Fruit fly (Drosophila melanogaster): Measurements from ENCODE around the gene Kah.

Kah gene

DNA sequence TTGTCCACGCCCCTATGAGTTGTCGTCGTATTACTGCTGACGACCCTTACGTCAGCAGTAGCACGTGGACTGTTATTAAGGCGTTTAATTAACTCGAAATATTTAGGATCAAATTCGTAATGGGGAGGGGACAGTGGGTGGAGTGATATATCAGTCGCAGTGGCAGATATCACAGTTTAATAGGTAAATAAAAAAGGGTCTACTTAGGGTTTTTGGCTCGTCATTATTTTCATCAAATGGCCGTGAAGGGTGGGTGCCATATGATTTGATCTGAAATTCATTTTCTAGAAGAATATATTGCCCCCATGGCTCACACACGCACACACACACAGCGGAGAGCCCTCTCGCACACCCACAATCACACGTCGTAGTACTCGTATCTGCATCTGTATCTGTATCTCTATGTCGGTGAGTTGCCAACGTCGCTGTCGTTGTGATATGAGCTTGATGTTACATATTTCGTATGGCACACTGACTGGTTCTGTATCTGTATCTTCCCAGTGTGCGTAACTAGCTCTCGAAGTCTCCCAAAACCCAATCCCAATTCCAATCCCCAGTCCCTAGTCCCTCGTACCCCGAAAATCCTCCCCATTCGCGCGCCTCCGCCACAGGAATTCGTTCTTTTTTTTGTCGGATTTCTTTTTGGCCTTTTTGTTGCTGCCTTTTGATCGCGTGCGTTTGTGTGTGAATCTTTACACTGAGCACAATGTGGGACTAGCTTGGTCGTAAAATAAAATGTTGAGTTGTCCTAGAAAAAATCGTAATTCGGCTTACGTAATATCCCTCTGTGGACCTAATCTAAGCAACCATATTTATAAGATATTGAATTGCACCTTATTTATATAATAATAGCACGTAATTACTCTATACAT lies 37.7 kb upstream of the Kah start:
- TF ChIP-seq CG9705 (GFP tag; optimal IDR thresholded peaks at IDR 0.05): peak; percentile 2
- TF ChIP-seq jim (GFP tag; optimal IDR thresholded peaks at IDR 0.05): peak; percentile 92
- no peak for TF ChIP-seq Dif (GFP tag; optimal IDR thresholded peaks at IDR 0.05; ENCODE audit: partially characterized antibody)
- peak; percentile 71 for TF ChIP-seq Sp1 (GFP tag; optimal IDR thresholded peaks at IDR 0.05)
- no peak for TF ChIP-seq Myc (optimal IDR thresholded peaks at IDR 0.05)
- TF ChIP-seq sv (GFP tag; optimal IDR thresholded peaks at IDR 0.05): peak; percentile 13
- peak; percentile 10 for TF ChIP-seq br (GFP tag; optimal IDR thresholded peaks at IDR 0.05)
- peak; percentile 44 for TF ChIP-seq Rel (GFP tag; optimal IDR thresholded peaks at IDR 0.05)
- peak; percentile 57 for TF ChIP-seq Rel (tag; optimal IDR thresholded peaks at IDR 0.05)
- TF ChIP-seq h (GFP tag; optimal IDR thresholded peaks at IDR 0.05): peak; percentile 31
- peak; percentile 33 for TF ChIP-seq fru (GFP tag; optimal IDR thresholded peaks at IDR 0.05)
- TF ChIP-seq woc (GFP tag; optimal IDR thresholded peaks at IDR 0.05): peak; percentile 23
- TF ChIP-seq HLH106 (tag; optimal IDR thresholded peaks at IDR 0.05): peak; percentile 29
- no peak for TF ChIP-seq psq (GFP tag; optimal IDR thresholded peaks at IDR 0.05)
- TF ChIP-seq GATAd (GFP tag; optimal IDR thresholded peaks at IDR 0.05): no peak
- peak; percentile 16 for TF ChIP-seq CrebA (GFP tag; optimal IDR thresholded peaks at IDR 0.05; ENCODE audit: borderline replicate concordance)
- TF ChIP-seq Dfd (GFP tag; optimal IDR thresholded peaks at IDR 0.05): peak; percentile 36
- TF ChIP-seq Vsx2 (GFP tag; optimal IDR thresholded peaks at IDR 0.05; ENCODE audit: partially characterized antibody): peak; percentile 54
- TF ChIP-seq Jra (GFP tag; optimal IDR thresholded peaks at IDR 0.05): no peak
- TF ChIP-seq pan (optimal IDR thresholded peaks at IDR 0.05): no peak

DNA sequence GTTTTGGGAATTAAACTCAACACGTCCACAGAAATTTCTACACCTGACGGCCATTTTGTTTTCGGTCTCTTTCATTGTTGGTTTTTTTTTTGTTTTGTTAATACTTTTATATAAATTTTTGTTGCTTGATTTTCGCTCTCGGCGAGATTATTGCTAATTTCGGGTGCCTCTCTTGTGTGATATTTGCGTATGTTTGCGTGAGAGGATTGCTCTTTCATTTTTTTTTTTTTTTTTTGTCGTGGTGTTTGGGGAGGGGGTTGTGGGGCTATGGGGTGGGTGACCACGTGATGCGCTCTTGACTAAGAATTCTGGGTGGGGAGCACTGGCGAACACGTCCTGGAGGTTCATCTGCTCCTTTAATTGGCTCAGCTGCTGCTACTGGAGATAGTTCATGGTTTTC lies 36.8 kb upstream of the Kah start:
- TF ChIP-seq Hr78 (GFP tag; optimal IDR thresholded peaks at IDR 0.05) (no peak), foxo (GFP tag; optimal IDR thresholded peaks at IDR 0.05) (no peak), Sp1 (GFP tag; optimal IDR thresholded peaks at IDR 0.05) (peak; percentile 27), woc (GFP tag; optimal IDR thresholded peaks at IDR 0.05) (no peak)

DNA sequence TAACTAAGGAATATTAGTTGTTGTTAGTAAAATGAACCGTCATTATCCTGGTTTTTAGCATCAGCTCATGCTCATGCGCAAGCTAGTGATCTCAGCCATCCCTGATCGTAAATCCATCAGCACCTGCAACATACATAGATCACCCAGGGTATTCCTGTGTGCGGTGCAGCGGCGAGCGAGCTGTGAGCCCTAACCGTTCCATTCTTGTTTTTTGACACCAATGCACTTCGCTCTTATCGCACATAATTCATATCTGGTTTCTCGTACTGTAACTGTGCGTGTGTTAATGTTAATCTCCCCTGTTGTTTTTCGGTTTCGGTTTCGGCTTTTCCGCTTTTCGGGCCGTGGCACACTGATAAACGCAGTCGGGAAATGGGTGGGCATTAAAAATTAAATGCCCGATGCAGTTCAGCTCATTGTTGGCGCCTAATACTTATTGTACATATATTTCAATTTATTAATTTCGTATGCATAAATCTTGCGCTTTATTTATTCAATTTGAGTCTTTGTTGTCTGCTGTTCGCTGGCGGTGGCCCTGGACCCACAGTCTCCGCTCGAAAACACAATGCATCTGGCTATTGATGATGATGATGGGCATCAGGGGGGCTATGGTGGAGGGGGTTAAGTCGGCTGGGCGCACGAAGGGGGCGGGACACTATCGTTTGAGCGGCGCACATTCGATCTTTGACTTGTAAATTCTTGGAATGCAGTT lies 35.3 kb upstream of the Kah start:
- no peak for TF ChIP-seq GATAd (GFP tag; optimal IDR thresholded peaks at IDR 0.05)
- no peak for TF ChIP-seq Sp1 (GFP tag; optimal IDR thresholded peaks at IDR 0.05)
- TF ChIP-seq Mio (GFP tag; optimal IDR thresholded peaks at IDR 0.05): no peak
- no peak for TF ChIP-seq dmrt93B (GFP tag; optimal IDR thresholded peaks at IDR 0.05)
- TF ChIP-seq Vsx2 (GFP tag; optimal IDR thresholded peaks at IDR 0.05; ENCODE audit: partially characterized antibody): no peak
- TF ChIP-seq pan (optimal IDR thresholded peaks at IDR 0.05): no peak

DNA sequence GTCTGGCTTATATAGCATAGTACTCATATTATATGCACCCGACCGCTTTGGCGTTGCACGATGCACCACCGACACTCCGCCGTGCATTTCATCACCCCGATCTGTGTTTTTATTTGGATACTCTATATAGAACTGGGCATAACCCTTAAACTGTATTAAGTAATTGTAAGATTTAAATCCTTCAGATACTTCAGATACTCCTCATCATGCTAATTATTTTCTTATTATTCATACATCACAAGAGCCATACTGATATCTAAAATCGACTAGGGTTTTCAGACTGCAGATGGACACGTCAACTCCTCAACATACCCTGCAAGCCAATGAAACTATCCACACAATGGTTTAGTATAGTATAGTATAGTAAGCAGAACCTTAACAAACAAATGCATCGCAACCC lies 34.5 kb upstream of the Kah start:
- peak; percentile 7 for TF ChIP-seq h (GFP tag; optimal IDR thresholded peaks at IDR 0.05)
- TF ChIP-seq br (GFP tag; optimal IDR thresholded peaks at IDR 0.05): no peak
- TF ChIP-seq Dif (GFP tag; optimal IDR thresholded peaks at IDR 0.05; ENCODE audit: partially characterized antibody): no peak
- peak; percentile 12 for TF ChIP-seq ey (GFP tag; optimal IDR thresholded peaks at IDR 0.05)
- peak; percentile 3 for TF ChIP-seq HLH106 (tag; optimal IDR thresholded peaks at IDR 0.05)
- peak in 1 of 2 experiments; percentile 13 for TF ChIP-seq foxo (GFP tag; optimal IDR thresholded peaks at IDR 0.05)

DNA sequence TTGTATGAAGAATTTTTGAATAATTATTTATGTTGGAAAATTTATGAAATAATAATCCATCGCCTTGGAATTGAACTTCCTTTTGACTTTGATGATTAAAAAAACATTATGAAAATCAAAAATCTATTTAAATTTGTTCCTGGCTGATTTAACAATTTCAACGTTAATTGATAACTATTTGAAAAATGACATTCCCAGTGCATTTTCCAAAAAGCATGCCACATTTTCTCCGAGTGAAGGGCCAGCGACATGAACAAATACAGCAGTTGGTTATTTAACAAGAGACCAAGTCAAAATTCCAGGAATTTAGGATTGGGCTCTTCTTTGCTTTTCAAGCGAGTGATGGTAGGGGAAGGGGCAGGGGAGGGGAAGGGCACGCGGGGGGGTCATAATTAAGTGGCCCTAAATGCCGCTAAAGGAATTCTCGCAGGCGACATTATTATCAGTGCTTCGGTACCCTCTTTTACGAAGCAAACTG lies 33.3 kb upstream of the Kah start:
- peak; percentile 75 for TF ChIP-seq HLH106 (tag; optimal IDR thresholded peaks at IDR 0.05)
- no peak for TF ChIP-seq Hr78 (GFP tag; optimal IDR thresholded peaks at IDR 0.05)
- peak; percentile 72 for TF ChIP-seq rgr (GFP tag; optimal IDR thresholded peaks at IDR 0.05)
- TF ChIP-seq Hnf4 (GFP tag; optimal IDR thresholded peaks at IDR 0.05): peak; percentile 54
- TF ChIP-seq foxo (GFP tag; optimal IDR thresholded peaks at IDR 0.05): peak in 1 of 2 experiments; percentile 75
- TF ChIP-seq CG9705 (GFP tag; optimal IDR thresholded peaks at IDR 0.05): peak; percentile 39
- TF ChIP-seq Myc (optimal IDR thresholded peaks at IDR 0.05): no peak
- no peak for TF ChIP-seq Dfd (GFP tag; optimal IDR thresholded peaks at IDR 0.05)
- TF ChIP-seq h (GFP tag; optimal IDR thresholded peaks at IDR 0.05): peak; percentile 52
- TF ChIP-seq OdsH (GFP tag; optimal IDR thresholded peaks at IDR 0.05): peak; percentile 71
- no peak for TF ChIP-seq Vsx2 (GFP tag; optimal IDR thresholded peaks at IDR 0.05; ENCODE audit: partially characterized antibody)
- peak; percentile 59 for TF ChIP-seq br (GFP tag; optimal IDR thresholded peaks at IDR 0.05)
- peak; percentile 13 for TF ChIP-seq tai (GFP tag; optimal IDR thresholded peaks at IDR 0.05)
- no peak for TF ChIP-seq jim (GFP tag; optimal IDR thresholded peaks at IDR 0.05)
- peak; percentile 52 for TF ChIP-seq dmrt93B (GFP tag; optimal IDR thresholded peaks at IDR 0.05)
- TF ChIP-seq CG32264 (GFP tag; optimal IDR thresholded peaks at IDR 0.05): peak; percentile 37
- TF ChIP-seq CrebA (GFP tag; optimal IDR thresholded peaks at IDR 0.05; ENCODE audit: borderline replicate concordance): no peak
- TF ChIP-seq ey (GFP tag; optimal IDR thresholded peaks at IDR 0.05): peak; percentile 70
- TF ChIP-seq Dif (GFP tag; optimal IDR thresholded peaks at IDR 0.05; ENCODE audit: partially characterized antibody): no peak
- TF ChIP-seq fru (GFP tag; optimal IDR thresholded peaks at IDR 0.05): peak; percentile 65
- TF ChIP-seq Sp1 (GFP tag; optimal IDR thresholded peaks at IDR 0.05): peak; percentile 82
- no peak for TF ChIP-seq dl (GFP tag; optimal IDR thresholded peaks at IDR 0.05; ENCODE audit: insufficient read depth in 1 of 2, partially characterized antibody in 2 of 2)
- TF ChIP-seq GATAd (GFP tag; optimal IDR thresholded peaks at IDR 0.05): no peak
- TF ChIP-seq sv (GFP tag; optimal IDR thresholded peaks at IDR 0.05): peak; percentile 0
- no peak for TF ChIP-seq Hr83 (GFP tag; optimal IDR thresholded peaks at IDR 0.05; ENCODE audit: poor library complexity, severe bottlenecking)
- TF ChIP-seq sage (GFP tag; optimal IDR thresholded peaks at IDR 0.05): peak; percentile 15
